Worm (Caenorhabditis elegans) whole organism, mixed stage, embryonic: ENCODE results near the gene aqp-1.

Source experiments
- M03D4.4 ChIP-seq: sonication (generic microtip); optimal IDR thresholded peaks from 2 replicates; lab custom pipeline; 2017; ENCODE audit warnings: mild to moderate bottlenecking, missing genetic modification characterization, missing compliant biosample characterization
- bed-3 ChIP-seq: fragments of 200-800 bp; sonication (Bioruptor generic); optimal IDR thresholded peaks from 3 replicates; lab custom pipeline; 2018; ENCODE audit warnings: mild to moderate bottlenecking, missing genetic modification characterization, moderate library complexity, missing compliant biosample characterization
- blmp-1 ChIP-seq: fragments of 150-350 bp; optimal IDR thresholded peaks from 2 replicates; lab custom pipeline; 2014; ENCODE audit warnings: missing biosample characterization, missing genetic modification characterization
- ceh-39 ChIP-seq: fragments of 150-350 bp; optimal IDR thresholded peaks from 2 replicates; lab custom pipeline; 2014; ENCODE audit warnings: missing biosample characterization, missing genetic modification characterization
- ceh-43 ChIP-seq: fragments of 200-800 bp; sonication (Bioruptor generic); optimal IDR thresholded peaks from 2 replicates; lab custom pipeline; 2018; ENCODE audit warnings: mild to moderate bottlenecking, missing genetic modification characterization, moderate library complexity, missing compliant biosample characterization
- ceh-83 ChIP-seq: fragments of 200-800 bp; sonication (Bioruptor generic); optimal IDR thresholded peaks from 2 replicates; lab custom pipeline; 2018; ENCODE audit warnings: mild to moderate bottlenecking, missing genetic modification characterization, missing compliant biosample characterization
- ces-1 ChIP-seq: fragments of 150-350 bp; optimal IDR thresholded peaks from 2 replicates; lab custom pipeline; 2014; ENCODE audit warnings: missing biosample characterization, missing genetic modification reagents, missing genetic modification characterization
- cnd-1 ChIP-seq: fragments of 200-800 bp; sonication (Bioruptor generic); optimal IDR thresholded peaks from 2 replicates; lab custom pipeline; 2018; ENCODE audit warnings: mild to moderate bottlenecking, missing genetic modification characterization, missing compliant biosample characterization
- drap-1 ChIP-seq: fragments of 200-800 bp; sonication (Bioruptor generic); optimal IDR thresholded peaks from 3 replicates; lab custom pipeline; 2018; ENCODE audit warnings: mild to moderate bottlenecking, missing genetic modification characterization, missing compliant biosample characterization
- elt-1 ChIP-seq: sonication (generic microtip); optimal IDR thresholded peaks from 2 replicates; lab custom pipeline; 2017; ENCODE audit warnings: missing genetic modification characterization, mild to moderate bottlenecking, missing compliant biosample characterization, antibody characterized with exemption, moderate library complexity, borderline replicate concordance; ENCODE audit not compliant: insufficient read depth
- elt-3 ChIP-seq: fragments of 150-350 bp; optimal IDR thresholded peaks from 2 replicates; lab custom pipeline; 2014; ENCODE audit warnings: missing biosample characterization, missing genetic modification characterization
- flh-1 ChIP-seq: fragments of 200-800 bp; sonication (Bioruptor generic); optimal IDR thresholded peaks from 2 replicates; lab custom pipeline; 2018; ENCODE audit warnings: mild to moderate bottlenecking, missing genetic modification characterization, moderate library complexity, missing compliant biosample characterization
- ham-2 ChIP-seq: fragments of 200-800 bp; sonication (Bioruptor generic); optimal IDR thresholded peaks from 2 replicates; lab custom pipeline; 2018; ENCODE audit warnings: mild to moderate bottlenecking, missing genetic modification characterization, missing compliant biosample characterization
- hlh-1 ChIP-seq: fragments of 150-350 bp; optimal IDR thresholded peaks from 2 replicates; lab custom pipeline; 2014; ENCODE audit warnings: missing biosample characterization, missing genetic modification reagents, missing genetic modification characterization
- lin-32 ChIP-seq: fragments of 200-800 bp; sonication (Bioruptor generic); optimal IDR thresholded peaks from 2 replicates; lab custom pipeline; 2018; ENCODE audit warnings: mild to moderate bottlenecking, missing genetic modification characterization, missing compliant biosample characterization
- lsy-2 ChIP-seq: fragments of 150-350 bp; optimal IDR thresholded peaks from 2 replicates; lab custom pipeline; 2014; ENCODE audit warnings: missing biosample characterization, missing genetic modification characterization
- mab-5 ChIP-seq: fragments of 150-350 bp; optimal IDR thresholded peaks from 2 replicates; lab custom pipeline; 2014; ENCODE audit warnings: missing biosample characterization, missing genetic modification characterization
- mep-1 ChIP-seq: fragments of 150-350 bp; optimal IDR thresholded peaks from 2 replicates; lab custom pipeline; 2017; ENCODE audit warnings: missing biosample characterization, missing genetic modification reagents, missing genetic modification characterization, inconsistent platforms
- mls-2 ChIP-seq: sonication (generic microtip); optimal IDR thresholded peaks from 2 replicates; lab custom pipeline; 2016; ENCODE audit warnings: mild to moderate bottlenecking, missing genetic modification characterization, moderate library complexity, missing compliant biosample characterization
- nhr-12 ChIP-seq: fragments of 150-350 bp; optimal IDR thresholded peaks from 2 replicates; lab custom pipeline; 2014; ENCODE audit warnings: missing biosample characterization, missing genetic modification characterization
- nhr-237 ChIP-seq: fragments of 150-350 bp; optimal IDR thresholded peaks from 2 replicates; lab custom pipeline; 2014; ENCODE audit warnings: missing biosample characterization, missing genetic modification characterization
- nhr-28 ChIP-seq: fragments of 150-350 bp; optimal IDR thresholded peaks from 2 replicates; lab custom pipeline; 2014; ENCODE audit warnings: missing biosample characterization, missing genetic modification characterization
- nhr-76 ChIP-seq: sonication (generic microtip); optimal IDR thresholded peaks from 2 replicates; lab custom pipeline; 2017; ENCODE audit warnings: missing biosample characterization, missing genetic modification characterization
- pha-4 ChIP-seq: fragments of 150-350 bp; optimal IDR thresholded peaks from 2 replicates; lab custom pipeline; 2018; ENCODE audit warnings: missing biosample characterization, missing genetic modification reagents, missing genetic modification characterization
- sem-2 ChIP-seq: fragments of 200-800 bp; sonication (Bioruptor generic); optimal IDR thresholded peaks from 2 replicates; lab custom pipeline; 2018; ENCODE audit warnings: mild to moderate bottlenecking, missing genetic modification characterization, missing compliant biosample characterization
- tbx-8 ChIP-seq: fragments of 200-800 bp; sonication (Bioruptor generic); optimal IDR thresholded peaks from 2 replicates; lab custom pipeline; 2018; ENCODE audit warnings: mild to moderate bottlenecking, missing genetic modification characterization, moderate library complexity, missing compliant biosample characterization
- unc-120 ChIP-seq: sonication (generic microtip); optimal IDR thresholded peaks from 2 replicates; lab custom pipeline; 2017; ENCODE audit warnings: missing genetic modification characterization, missing compliant biosample characterization; ENCODE audit not compliant: poor library complexity, severe bottlenecking
- unc-62 ChIP-seq: fragments of 150-350 bp; optimal IDR thresholded peaks from 2 replicates; lab custom pipeline; 2014; ENCODE audit warnings: missing biosample characterization, missing genetic modification reagents, missing genetic modification characterization
- zip-8 ChIP-seq: fragments of 150-350 bp; optimal IDR thresholded peaks from 2 replicates; lab custom pipeline; 2014; ENCODE audit warnings: missing biosample characterization, missing genetic modification characterization
- ztf-11 ChIP-seq: fragments of 150-350 bp; optimal IDR thresholded peaks from 2 replicates; lab custom pipeline; 2014; ENCODE audit warnings: missing biosample characterization, missing genetic modification characterization

Gene aqp-1

DNA sequence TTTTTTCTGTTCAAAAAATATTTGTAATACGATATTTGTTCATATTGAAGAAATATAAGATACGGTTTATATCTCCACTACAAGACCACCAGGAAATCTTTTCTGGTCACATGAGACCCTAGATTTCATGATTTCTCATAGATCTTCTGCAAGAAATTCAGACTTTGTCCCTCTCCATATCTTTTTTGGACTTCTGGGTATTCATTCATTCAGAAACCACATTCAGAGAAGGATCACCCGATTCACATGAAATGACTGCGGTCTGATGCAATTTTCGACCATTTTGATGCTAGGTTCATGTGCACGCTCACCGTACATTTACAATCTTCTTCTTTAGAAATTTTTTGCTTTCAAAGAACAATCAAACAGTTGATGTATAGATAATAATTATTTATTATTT, 41.7 kb upstream of the aqp-1 start:
- TF ChIP-seq mls-2 (no peak), mep-1 (no peak), nhr-12 (tag; lab: Kevin White, UChicago) (no peak), ceh-39 (tag; lab: Kevin White, UChicago) (no peak), hlh-1 (tag; lab: Kevin White, UChicago) (no peak), unc-62 (GFP tag; lab: Kevin White, UChicago) (no peak), zip-8 (tag; lab: Kevin White, UChicago) (no peak), cnd-1 (tag; lab: Kevin White, UChicago) (no peak), bed-3 (no peak), lin-32 (GFP tag; lab: Kevin White, UChicago) (no peak)

DNA sequence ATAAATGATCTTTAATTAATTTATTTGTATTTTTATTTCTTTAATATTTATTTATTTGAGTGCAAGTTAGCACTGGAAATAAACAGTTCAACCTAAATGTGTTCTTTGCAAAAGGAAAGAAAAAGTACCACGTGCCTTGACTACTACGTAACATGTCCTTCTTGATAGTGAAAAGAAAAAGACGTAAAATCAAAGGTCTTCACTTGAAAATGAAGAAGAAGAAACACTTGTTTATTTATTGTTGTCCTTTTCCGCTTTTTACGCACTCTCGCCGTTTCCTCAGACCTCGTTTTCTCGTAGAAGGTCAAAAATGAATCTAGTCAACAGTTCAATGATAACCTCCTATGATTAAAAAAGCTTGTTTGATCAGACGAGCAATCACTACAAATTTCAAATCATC, 39.8 kb upstream of the aqp-1 start:
- TF ChIP-seq elt-1 (tag; lab: Kevin White, UChicago) (no peak), zip-8 (tag; lab: Kevin White, UChicago) (no peak), lin-32 (GFP tag; lab: Kevin White, UChicago) (no peak), hlh-1 (tag; lab: Kevin White, UChicago) (no peak), nhr-28 (tag; lab: Kevin White, UChicago) (no peak), nhr-12 (tag; lab: Kevin White, UChicago) (no peak), lsy-2 (tag; lab: Kevin White, UChicago) (no peak), M03D4.4 (tag; lab: Kevin White, UChicago) (no peak), ham-2 (GFP tag; lab: Kevin White, UChicago) (no peak), flh-1 (GFP tag; lab: Kevin White, UChicago) (no peak), mls-2 (no peak), ztf-11 (tag; lab: Kevin White, UChicago) (no peak), cnd-1 (tag; lab: Kevin White, UChicago) (no peak), ces-1 (GFP tag; lab: Kevin White, UChicago) (no peak)

DNA sequence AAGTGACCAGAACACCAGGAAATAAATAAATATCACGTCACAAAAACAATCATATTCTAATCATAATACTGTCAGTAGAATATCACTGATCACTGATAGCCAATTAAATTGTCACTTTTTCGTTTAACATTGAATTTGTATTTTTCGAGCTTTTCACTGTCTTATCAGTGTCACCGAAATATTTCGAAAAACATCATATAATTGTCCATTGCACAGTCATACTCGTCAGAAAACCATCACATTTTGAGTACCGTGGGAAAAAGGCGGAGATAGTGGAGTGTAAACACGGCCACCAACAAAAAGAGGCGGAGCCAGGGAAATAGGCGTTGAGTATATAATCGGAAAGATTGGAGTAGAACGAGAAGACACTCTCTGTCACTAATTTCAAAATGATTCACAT, 39.1 kb upstream of the aqp-1 start:
- TF ChIP-seq sem-2 (GFP tag; lab: Kevin White, UChicago) (no peak), unc-120 (tag; lab: Kevin White, UChicago) (no peak), hlh-1 (tag; lab: Kevin White, UChicago) (no peak), flh-1 (GFP tag; lab: Kevin White, UChicago) (no peak), elt-1 (tag; lab: Kevin White, UChicago) (no peak), pha-4 (tag; lab: Kevin White, UChicago) (no peak), ceh-43 (GFP tag; lab: Kevin White, UChicago) (no peak), nhr-12 (tag; lab: Kevin White, UChicago) (no peak), ceh-83 (GFP tag; lab: Kevin White, UChicago) (no peak), lin-32 (GFP tag; lab: Kevin White, UChicago) (no peak), blmp-1 (tag; lab: Kevin White, UChicago) (no peak), mep-1 (no peak), nhr-237 (tag; lab: Kevin White, UChicago) (no peak), nhr-28 (tag; lab: Kevin White, UChicago) (no peak), unc-62 (GFP tag; lab: Kevin White, UChicago) (no peak), cnd-1 (tag; lab: Kevin White, UChicago) (no peak), bed-3 (no peak), nhr-76 (no peak)

DNA sequence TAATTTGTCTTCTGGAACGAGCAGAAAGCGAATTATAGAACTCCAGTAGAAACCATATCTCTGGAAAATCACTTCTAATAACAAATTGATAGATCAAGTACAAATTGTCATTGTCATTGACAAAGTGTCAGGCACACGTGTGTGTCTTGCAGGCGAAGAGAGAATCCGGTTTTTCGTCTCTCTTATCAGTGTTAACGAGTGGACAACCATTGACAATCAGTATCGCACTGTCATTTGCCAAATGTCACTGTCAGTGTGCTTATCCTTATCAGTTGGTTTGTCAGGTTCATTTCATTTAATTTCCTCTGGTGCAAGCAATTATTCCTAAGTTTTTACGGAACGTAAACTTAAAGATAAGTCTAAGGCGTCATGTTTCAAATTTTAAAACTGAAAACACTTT, 35.4 kb upstream of the aqp-1 start:
- no peak for TF ChIP-seq unc-62 (GFP tag; lab: Kevin White, UChicago)
- no peak for TF ChIP-seq ces-1 (GFP tag; lab: Kevin White, UChicago)
- TF ChIP-seq drap-1 (GFP tag; lab: Kevin White, UChicago) = no peak
- no peak for TF ChIP-seq elt-3 (tag; lab: Kevin White, UChicago)
- no peak for TF ChIP-seq tbx-8
- no peak for TF ChIP-seq pha-4 (tag; lab: Kevin White, UChicago)
- TF ChIP-seq flh-1 (GFP tag; lab: Kevin White, UChicago) = no peak
- no peak for TF ChIP-seq ztf-11 (tag; lab: Kevin White, UChicago)
- TF ChIP-seq bed-3 = no peak
- no peak for TF ChIP-seq lin-32 (GFP tag; lab: Kevin White, UChicago)
- TF ChIP-seq ham-2 (GFP tag; lab: Kevin White, UChicago) = no peak
- no peak for TF ChIP-seq nhr-28 (tag; lab: Kevin White, UChicago)
- no peak for TF ChIP-seq mab-5 (tag; lab: Kevin White, UChicago)
- TF ChIP-seq, all 35 proteins: peak for 0
